Fruit fly (Drosophila melanogaster): Measurements from ENCODE around the gene Snx27.

Gene Snx27

dm6 chrX:5699824-5700498 lies 37.9 kb downstream of the Snx27 start:
- TF ChIP-seq sage (GFP tag; optimal IDR thresholded peaks at IDR 0.05) (peak; percentile 18), Dif (GFP tag; optimal IDR thresholded peaks at IDR 0.05; ENCODE audit: partially characterized antibody) (no peak), usp (GFP tag; optimal IDR thresholded peaks at IDR 0.05) (no peak), CG32264 (GFP tag; optimal IDR thresholded peaks at IDR 0.05) (no peak), lola (GFP tag; optimal IDR thresholded peaks at IDR 0.05) (no peak), Hnf4 (GFP tag; optimal IDR thresholded peaks at IDR 0.05) (no peak), Mio (GFP tag; optimal IDR thresholded peaks at IDR 0.05) (no peak), HLH106 (tag; optimal IDR thresholded peaks at IDR 0.05) (peak; percentile 48), Abd-B (GFP tag; optimal IDR thresholded peaks at IDR 0.05) (no peak), Hr83 (GFP tag; optimal IDR thresholded peaks at IDR 0.05; ENCODE audit: poor library complexity, severe bottlenecking) (no peak), N (GFP tag; optimal IDR thresholded peaks at IDR 0.05) (no peak), Hr78 (GFP tag; optimal IDR thresholded peaks at IDR 0.05) (no peak), psq (GFP tag; optimal IDR thresholded peaks at IDR 0.05) (peak; percentile 44), sv (GFP tag; optimal IDR thresholded peaks at IDR 0.05) (peak; percentile 67), CrebA (GFP tag; optimal IDR thresholded peaks at IDR 0.05; ENCODE audit: borderline replicate concordance) (no peak), CG9705 (GFP tag; optimal IDR thresholded peaks at IDR 0.05) (no peak), GATAd (GFP tag; optimal IDR thresholded peaks at IDR 0.05) (no peak), foxo (GFP tag; optimal IDR thresholded peaks at IDR 0.05) (peak in 1 of 2 experiments; percentile 71), Dfd (GFP tag; optimal IDR thresholded peaks at IDR 0.05) (no peak), fru (GFP tag; optimal IDR thresholded peaks at IDR 0.05) (peak; percentile 66), rgr (GFP tag; optimal IDR thresholded peaks at IDR 0.05) (peak; percentile 63), jim (GFP tag; optimal IDR thresholded peaks at IDR 0.05) (no peak), Jra (GFP tag; optimal IDR thresholded peaks at IDR 0.05) (no peak), h (GFP tag; optimal IDR thresholded peaks at IDR 0.05) (peak; percentile 72), woc (GFP tag; optimal IDR thresholded peaks at IDR 0.05) (peak; percentile 70), ey (GFP tag; optimal IDR thresholded peaks at IDR 0.05) (peak; percentile 60), tai (GFP tag; optimal IDR thresholded peaks at IDR 0.05) (no peak), Vsx2 (GFP tag; optimal IDR thresholded peaks at IDR 0.05; ENCODE audit: partially characterized antibody) (no peak), Rel (GFP tag; optimal IDR thresholded peaks at IDR 0.05) (no peak), Rel (tag; optimal IDR thresholded peaks at IDR 0.05) (no peak), Myc (optimal IDR thresholded peaks at IDR 0.05) (no peak), dsf (GFP tag; optimal IDR thresholded peaks at IDR 0.05; ENCODE audit: borderline replicate concordance) (no peak), Sp1 (GFP tag; optimal IDR thresholded peaks at IDR 0.05) (peak; percentile 17), dmrt93B (GFP tag; optimal IDR thresholded peaks at IDR 0.05) (no peak), brk (GFP tag; optimal IDR thresholded peaks at IDR 0.05) (no peak), OdsH (GFP tag; optimal IDR thresholded peaks at IDR 0.05) (peak; percentile 48), pan (optimal IDR thresholded peaks at IDR 0.05) (no peak), br (GFP tag; optimal IDR thresholded peaks at IDR 0.05) (peak; percentile 33)

- TF ChIP-seq Dfd (GFP tag; optimal IDR thresholded peaks at IDR 0.05) (no peak), ey (GFP tag; optimal IDR thresholded peaks at IDR 0.05) (peak; percentile 51), N (GFP tag; optimal IDR thresholded peaks at IDR 0.05) (no peak), Dif (GFP tag; optimal IDR thresholded peaks at IDR 0.05; ENCODE audit: partially characterized antibody) (no peak), br (GFP tag; optimal IDR thresholded peaks at IDR 0.05) (peak; percentile 47), sage (GFP tag; optimal IDR thresholded peaks at IDR 0.05) (no peak), Vsx2 (GFP tag; optimal IDR thresholded peaks at IDR 0.05; ENCODE audit: partially characterized antibody) (no peak), Hnf4 (GFP tag; optimal IDR thresholded peaks at IDR 0.05) (no peak), woc (GFP tag; optimal IDR thresholded peaks at IDR 0.05) (no peak), sv (GFP tag; optimal IDR thresholded peaks at IDR 0.05) (no peak), CrebA (GFP tag; optimal IDR thresholded peaks at IDR 0.05; ENCODE audit: borderline replicate concordance) (no peak), psq (GFP tag; optimal IDR thresholded peaks at IDR 0.05) (peak; percentile 22), brk (GFP tag; optimal IDR thresholded peaks at IDR 0.05) (no peak), Rel (GFP tag; optimal IDR thresholded peaks at IDR 0.05) (no peak), Rel (tag; optimal IDR thresholded peaks at IDR 0.05) (no peak), Hr78 (GFP tag; optimal IDR thresholded peaks at IDR 0.05) (no peak), Sp1 (GFP tag; optimal IDR thresholded peaks at IDR 0.05) (peak; percentile 59), Hr83 (GFP tag; optimal IDR thresholded peaks at IDR 0.05; ENCODE audit: poor library complexity, severe bottlenecking) (no peak), rgr (GFP tag; optimal IDR thresholded peaks at IDR 0.05) (peak; percentile 35), CG32264 (GFP tag; optimal IDR thresholded peaks at IDR 0.05) (no peak), OdsH (GFP tag; optimal IDR thresholded peaks at IDR 0.05) (peak; percentile 60), jim (GFP tag; optimal IDR thresholded peaks at IDR 0.05) (no peak), dmrt93B (GFP tag; optimal IDR thresholded peaks at IDR 0.05) (peak; percentile 52), lola (GFP tag; optimal IDR thresholded peaks at IDR 0.05) (no peak), tai (GFP tag; optimal IDR thresholded peaks at IDR 0.05) (no peak), dsf (GFP tag; optimal IDR thresholded peaks at IDR 0.05; ENCODE audit: borderline replicate concordance) (no peak), HLH106 (tag; optimal IDR thresholded peaks at IDR 0.05) (peak; percentile 74), h (GFP tag; optimal IDR thresholded peaks at IDR 0.05) (peak; percentile 49), fru (GFP tag; optimal IDR thresholded peaks at IDR 0.05) (peak; percentile 72), CG9705 (GFP tag; optimal IDR thresholded peaks at IDR 0.05) (peak; percentile 51), foxo (GFP tag; optimal IDR thresholded peaks at IDR 0.05) (peak in 1 of 2 experiments; percentile 74), Jra (GFP tag; optimal IDR thresholded peaks at IDR 0.05) (no peak), Abd-B (GFP tag; optimal IDR thresholded peaks at IDR 0.05) (no peak), Mio (GFP tag; optimal IDR thresholded peaks at IDR 0.05) (no peak), Myc (optimal IDR thresholded peaks at IDR 0.05) (peak; percentile 94), dl (GFP tag; optimal IDR thresholded peaks at IDR 0.05; ENCODE audit: insufficient read depth in 1 of 2, partially characterized antibody in 2 of 2) (no peak), usp (GFP tag; optimal IDR thresholded peaks at IDR 0.05) (no peak), pan (optimal IDR thresholded peaks at IDR 0.05) (no peak), GATAd (GFP tag; optimal IDR thresholded peaks at IDR 0.05) (no peak)
These were observed 39.6 kb downstream of the Snx27 start, which contains the start of gene AdamTS-B for dm6 chrX:5698087-5698727. Gene AdamTS-B (plus strand): TSS chrX:5698557.
